Worm (Caenorhabditis elegans): ENCODE data around the gene otpl-7.

ce11 chrV:8518822-8519392 lies 2.4 kb upstream of the otpl-7 start, which contains the start of gene F45F2.10:
- no peak for TF ChIP-seq tab-1 (GFP tag; IDR thresholded peaks at IDR 0.05)
- TF ChIP-seq T22C8.4 (GFP tag; IDR thresholded peaks at IDR 0.05): no peak
- no peak for TF ChIP-seq ztf-29 (GFP tag; IDR thresholded peaks at IDR 0.05)
- TF ChIP-seq flt-1 (GFP tag; IDR thresholded peaks at IDR 0.05): no peak
- no peak for TF ChIP-seq ztf-23 (GFP tag; IDR thresholded peaks at IDR 0.05)
- no peak for TF ChIP-seq cog-1 (tag; optimal IDR thresholded peaks at IDR 0.05)
- TF ChIP-seq med-1 (GFP tag; optimal IDR thresholded peaks at IDR 0.05; ENCODE audit: insufficient read depth): no peak
